Worm (Caenorhabditis elegans): ENCODE data around the gene mvb-12.

The mvb-12 gene

DNA sequence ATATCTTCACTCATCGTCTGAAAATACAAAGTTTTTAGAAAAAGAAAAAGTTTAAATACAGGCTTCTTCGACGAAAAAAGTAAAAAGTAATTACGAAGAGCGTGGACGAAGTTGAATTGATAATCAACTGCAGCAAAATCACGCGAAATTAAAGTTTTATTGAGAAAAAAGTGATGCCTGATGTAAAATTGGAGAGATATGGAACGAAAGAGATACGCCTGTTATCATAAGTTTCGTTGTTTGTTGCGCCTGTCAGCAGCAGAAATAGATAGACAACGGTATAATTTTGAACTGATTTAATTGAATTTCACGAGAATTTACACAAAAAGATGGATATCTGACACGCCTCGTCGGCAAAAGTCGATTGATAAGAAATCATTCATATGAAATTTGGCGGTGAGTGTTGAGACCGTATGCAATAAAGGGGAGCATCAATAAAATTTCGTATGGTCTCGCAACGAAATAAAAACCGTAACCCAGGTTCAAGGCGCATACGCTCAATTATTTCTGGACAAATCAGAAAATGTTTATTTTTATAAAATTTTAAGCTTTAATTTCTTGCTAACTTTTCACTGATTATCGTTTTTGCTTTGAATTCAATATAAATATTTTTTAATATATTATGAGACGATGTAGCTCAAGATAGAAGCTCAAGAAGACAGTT, 918 bp upstream of the mvb-12 start, which contains the start of gene C06A6.4:
Gene C06A6.4 (minus strand): TSS at position 24 of the 664 bp plus-strand sequence.
- TF ChIP-seq nhr-232 (tag; optimal IDR thresholded peaks at IDR 0.05) (no peak), lin-11 (tag; optimal IDR thresholded peaks at IDR 0.05) (no peak), hlh-8 (tag; optimal IDR thresholded peaks at IDR 0.05) (no peak), elt-2 (tag; optimal IDR thresholded peaks at IDR 0.05) (peak; percentile 2), ceh-24 (tag; optimal IDR thresholded peaks at IDR 0.05) (no peak), pqm-1 (tag; optimal IDR thresholded peaks at IDR 0.05) (no peak)

DNA sequence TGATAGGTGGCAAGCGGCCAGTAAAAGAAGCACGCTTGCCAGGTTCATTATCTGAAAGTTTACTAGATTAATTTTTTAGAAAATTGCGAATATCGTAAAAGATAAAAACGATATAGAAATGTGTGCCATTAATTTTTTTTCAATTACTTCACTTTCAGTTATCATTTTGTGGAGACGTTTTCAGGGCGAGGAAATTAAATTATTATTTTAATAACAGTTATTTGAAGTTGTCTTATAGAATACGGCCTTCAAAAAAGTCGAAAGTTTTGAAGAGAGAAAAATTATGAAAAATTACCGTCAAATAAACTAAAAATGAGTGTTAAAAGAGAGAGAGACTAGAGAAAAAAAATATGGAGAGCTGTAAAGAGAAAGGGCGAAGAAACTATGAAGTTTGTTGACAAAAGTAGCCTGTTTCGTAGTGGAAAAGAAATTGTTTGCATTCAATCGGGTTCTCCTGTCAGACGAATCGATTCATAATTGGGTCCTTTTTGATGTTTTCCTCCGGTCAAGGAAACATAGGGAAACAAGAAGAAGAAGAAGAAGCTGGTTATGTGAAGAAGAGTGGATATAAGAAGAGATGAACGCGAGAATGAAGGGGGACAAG, 4.4 kb downstream of the mvb-12 start, which contains the start of gene erp-44.2:
Gene erp-44.2 (minus strand): TSS at position 51 of the 604 bp plus-strand sequence.
- TF ChIP-seq gmeb-2 (tag; optimal IDR thresholded peaks at IDR 0.05) (no peak), zip-5 (tag; optimal IDR thresholded peaks at IDR 0.05) (no peak)

DNA sequence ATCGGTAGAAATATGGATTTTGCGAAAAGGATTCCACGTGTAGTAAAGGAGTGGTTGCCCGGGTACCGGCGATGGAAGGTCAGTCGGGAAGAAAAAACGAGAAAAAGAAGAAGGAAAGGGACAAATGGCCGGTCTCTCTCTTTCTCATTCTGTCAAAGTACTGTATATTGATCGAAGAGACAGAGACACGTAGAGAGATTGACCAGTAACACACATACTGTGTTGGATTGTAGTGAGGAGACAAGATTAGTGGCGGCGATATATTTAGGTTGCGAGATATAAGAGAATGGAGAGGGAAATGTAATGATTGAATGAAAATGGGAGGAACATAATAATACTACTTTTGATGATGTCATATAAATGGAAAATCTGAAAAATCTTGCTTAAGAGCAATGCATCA, 5.7 kb downstream of the mvb-12 start:
- no peak for TF ChIP-seq tbx-2 (tag; optimal IDR thresholded peaks at IDR 0.05)
- no peak for TF ChIP-seq nhr-232 (tag; optimal IDR thresholded peaks at IDR 0.05)
- no peak for TF ChIP-seq ceh-24 (tag; optimal IDR thresholded peaks at IDR 0.05)
- TF ChIP-seq sox-4 (tag; optimal IDR thresholded peaks at IDR 0.05) = no peak
- no peak for TF ChIP-seq ceh-30 (tag; optimal IDR thresholded peaks at IDR 0.05)
- TF ChIP-seq hlh-8 (tag; optimal IDR thresholded peaks at IDR 0.05) = no peak
- TF ChIP-seq tbx-7 (tag; optimal IDR thresholded peaks at IDR 0.05) = no peak
- TF ChIP-seq zip-5 (tag; optimal IDR thresholded peaks at IDR 0.05) = no peak
- no peak for TF ChIP-seq ceh-34 (tag; optimal IDR thresholded peaks at IDR 0.05)
- no peak for TF ChIP-seq hlh-15 (tag; optimal IDR thresholded peaks at IDR 0.05)
- no peak for TF ChIP-seq unc-86 (tag; optimal IDR thresholded peaks at IDR 0.05)
- no peak for TF ChIP-seq C08G9.2 (tag; optimal IDR thresholded peaks at IDR 0.05)
- no peak for TF ChIP-seq hlh-6 (tag; optimal IDR thresholded peaks at IDR 0.05)
- no peak for TF ChIP-seq odd-2 (tag; optimal IDR thresholded peaks at IDR 0.05)
- TF ChIP-seq pha-4 (tag; optimal IDR thresholded peaks at IDR 0.05) = no peak
- TF ChIP-seq F13H6.1 (tag; optimal IDR thresholded peaks at IDR 0.05) = no peak

DNA sequence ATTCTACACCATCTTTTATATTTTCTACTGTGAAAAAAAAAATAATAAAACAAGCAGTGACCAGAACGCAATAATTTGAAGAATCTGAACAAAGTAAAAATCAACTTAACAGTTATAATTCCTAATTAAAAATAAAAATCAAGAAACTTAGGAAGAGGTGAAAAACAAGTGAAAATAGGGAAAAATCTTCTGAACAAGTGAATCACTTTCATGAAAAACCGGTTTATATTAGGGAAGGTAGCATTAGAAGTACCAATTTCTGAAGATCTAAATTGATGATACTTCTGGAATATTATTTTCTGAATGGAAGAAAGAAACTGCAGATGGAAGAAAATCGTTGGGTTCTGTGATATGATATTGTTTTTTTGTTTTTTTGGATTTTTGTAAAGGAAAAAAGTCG, 6.2 kb downstream of the mvb-12 start:
- TF ChIP-seq npax-4 (tag; optimal IDR thresholded peaks at IDR 0.05) (no peak), gmeb-2 (tag; optimal IDR thresholded peaks at IDR 0.05) (no peak), ttx-3 (tag; optimal IDR thresholded peaks at IDR 0.05) (no peak), fkh-10 (GFP tag; optimal IDR thresholded peaks at IDR 0.05) (no peak), C08G9.2 (tag; optimal IDR thresholded peaks at IDR 0.05) (no peak), Y22D7AL.16 (tag; optimal IDR thresholded peaks at IDR 0.05) (no peak), ceh-22 (tag; optimal IDR thresholded peaks at IDR 0.05) (no peak), ceh-6 (GFP tag; optimal IDR thresholded peaks at IDR 0.05) (no peak), pag-3 (tag; optimal IDR thresholded peaks at IDR 0.05; ENCODE audit: borderline replicate concordance) (no peak), dve-1 (tag; optimal IDR thresholded peaks at IDR 0.05) (no peak)

DNA sequence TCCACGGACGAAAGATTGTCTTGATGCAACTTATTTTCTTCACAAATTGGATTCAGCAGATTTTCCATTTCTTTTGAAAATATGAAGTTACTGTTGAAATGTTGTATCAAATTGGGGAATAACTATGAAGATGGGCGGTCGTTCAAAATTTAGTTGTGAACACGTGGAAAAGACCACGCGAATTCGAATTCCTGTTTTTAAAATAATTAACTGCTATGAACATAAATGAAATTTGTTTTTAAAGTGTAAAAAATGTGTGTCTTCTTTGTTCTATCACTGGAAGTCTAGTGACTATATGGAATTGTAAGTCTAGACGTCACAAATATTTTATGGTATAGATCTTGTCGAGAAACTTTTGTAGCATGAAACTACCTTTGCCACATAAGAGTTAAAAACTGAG, 8.1 kb downstream of the mvb-12 start, which contains the start of gene C06A6.7:
Gene C06A6.7 (minus strand): TSS at position 101 of the 400 bp plus-strand sequence.
- TF ChIP-seq ceh-24 (tag; optimal IDR thresholded peaks at IDR 0.05) (no peak), nhr-11 (tag; optimal IDR thresholded peaks at IDR 0.05) (no peak), ceh-34 (tag; optimal IDR thresholded peaks at IDR 0.05) (no peak), npax-4 (tag; optimal IDR thresholded peaks at IDR 0.05) (no peak), tbx-7 (tag; optimal IDR thresholded peaks at IDR 0.05) (no peak), tbx-2 (tag; optimal IDR thresholded peaks at IDR 0.05) (no peak), pha-4 (tag; optimal IDR thresholded peaks at IDR 0.05) (no peak), madf-2 (tag; optimal IDR thresholded peaks at IDR 0.05) (no peak), pag-3 (tag; optimal IDR thresholded peaks at IDR 0.05; ENCODE audit: borderline replicate concordance) (no peak), ceh-9 (tag; optimal IDR thresholded peaks at IDR 0.05) (no peak), elt-4 (tag; optimal IDR thresholded peaks at IDR 0.05) (no peak), ceh-30 (tag; optimal IDR thresholded peaks at IDR 0.05) (no peak), syd-9 (tag; optimal IDR thresholded peaks at IDR 0.05) (no peak), ceh-2 (tag; optimal IDR thresholded peaks at IDR 0.05) (no peak), unc-55 (GFP tag; optimal IDR thresholded peaks at IDR 0.05) (no peak), K02D7.2 (tag; optimal IDR thresholded peaks at IDR 0.05) (no peak), ceh-19 (GFP tag; optimal IDR thresholded peaks at IDR 0.05) (no peak), unc-86 (tag; optimal IDR thresholded peaks at IDR 0.05) (no peak)

All from whole organism, late embryonic.